Fruit fly (Drosophila melanogaster) whole organism, prepupa: ENCODE results near the gene Uxs.

Source experiments
- CG11294 ChIP-seq: fragments of 200-800 bp; sonication (Bioruptor generic); IDR thresholded peaks from 2 replicates; pipeline ENCODE4 v1.3.6; 2022; ENCODE audit warnings: missing biosample characterization, missing genetic modification characterization
- CG1621 ChIP-seq: fragments of 200-800 bp; sonication (Bioruptor generic); optimal IDR thresholded peaks from 3 replicates; lab custom pipeline; 2018; ENCODE audit warnings: missing biosample characterization, mild to moderate bottlenecking, missing genetic modification characterization
- CG16779 ChIP-seq: fragments of 200-800 bp; sonication (Bioruptor generic); optimal IDR thresholded peaks from 3 replicates; lab custom pipeline; 2017; ENCODE audit warnings: missing biosample characterization, mild to moderate bottlenecking, missing genetic modification characterization
- CG34406 ChIP-seq: fragments of 200-800 bp; sonication (Bioruptor generic); optimal IDR thresholded peaks from 3 replicates; lab custom pipeline; 2016; ENCODE audit warnings: missing biosample characterization, missing genetic modification characterization
- CG3919 ChIP-seq: fragments of 200-800 bp; sonication (Bioruptor generic); optimal IDR thresholded peaks from 3 replicates; lab custom pipeline; 2016; ENCODE audit warnings: missing biosample characterization, missing genetic modification characterization
- CG4318 ChIP-seq: fragments of 200-800 bp; sonication (Bioruptor generic); optimal IDR thresholded peaks from 3 replicates; lab custom pipeline; 2017; ENCODE audit warnings: missing biosample characterization, mild to moderate bottlenecking, missing genetic modification characterization
- CG6163 ChIP-seq: fragments of 200-800 bp; sonication (Bioruptor generic); IDR thresholded peaks from 3 replicates; pipeline ENCODE4 v1.3.6; 2022; ENCODE audit warnings: missing biosample characterization, missing genetic modification characterization
- CG6276 ChIP-seq: fragments of 200-800 bp; sonication (Bioruptor generic); optimal IDR thresholded peaks from 2 replicates; lab custom pipeline; 2017; ENCODE audit warnings: missing biosample characterization, mild to moderate bottlenecking, missing genetic modification characterization
- CG6854 ChIP-seq: fragments of 200-800 bp; sonication (Bioruptor generic); optimal IDR thresholded peaks from 2 replicates; lab custom pipeline; 2017; ENCODE audit warnings: missing biosample characterization, mild to moderate bottlenecking, missing genetic modification characterization
- CG7368 ChIP-seq: fragments of 200-800 bp; sonication (Bioruptor generic); optimal IDR thresholded peaks from 3 replicates; lab custom pipeline; 2016; ENCODE audit warnings: missing biosample characterization, missing genetic modification characterization
- CG8119 ChIP-seq: fragments of 200-800 bp; sonication (Bioruptor generic); IDR thresholded peaks from 3 replicates; pipeline ENCODE4 v1.3.6; 2022; ENCODE audit warnings: missing biosample characterization, missing genetic modification characterization
- CG8632 ChIP-seq: fragments of 200-800 bp; sonication (Bioruptor generic); optimal IDR thresholded peaks from 3 replicates; lab custom pipeline; 2016; ENCODE audit warnings: missing biosample characterization, missing genetic modification characterization
- CG9139 ChIP-seq: fragments of 200-800 bp; sonication (Bioruptor generic); optimal IDR thresholded peaks from 3 replicates; lab custom pipeline; 2017; ENCODE audit warnings: missing biosample characterization, mild to moderate bottlenecking, missing genetic modification characterization
- Eip75B ChIP-seq: fragments of 200-800 bp; sonication (Bioruptor generic); optimal IDR thresholded peaks from 3 replicates; lab custom pipeline; 2016; ENCODE audit warnings: missing biosample characterization, missing genetic modification characterization
- Eip93F ChIP-seq: fragments of 200-800 bp; sonication (Bioruptor generic); optimal IDR thresholded peaks from 2 replicates; lab custom pipeline; 2016; ENCODE audit warnings: missing biosample characterization, mild to moderate bottlenecking, missing genetic modification characterization
- Ets21C ChIP-seq: fragments of 200-800 bp; sonication (Bioruptor generic); optimal IDR thresholded peaks from 3 replicates; lab custom pipeline; 2016; ENCODE audit warnings: missing biosample characterization, missing genetic modification characterization
- Gug ChIP-seq: fragments of 200-800 bp; sonication (Bioruptor generic); IDR thresholded peaks from 2 replicates; pipeline ENCODE4 v1.3.6; 2022; ENCODE audit warnings: missing biosample characterization, missing genetic modification characterization
- Hr38 ChIP-seq: sonication (Bioruptor generic); optimal IDR thresholded peaks from 2 replicates; lab custom pipeline; 2016; ENCODE audit warnings: missing biosample characterization, missing genetic modification characterization
- Hr39 ChIP-seq: fragments of 200-800 bp; sonication (Bioruptor generic); optimal IDR thresholded peaks from 2 replicates; lab custom pipeline; 2016; ENCODE audit warnings: missing biosample characterization, missing genetic modification characterization
- Hr4 ChIP-seq: fragments of 200-800 bp; sonication (Bioruptor generic); optimal IDR thresholded peaks from 3 replicates; lab custom pipeline; 2016; ENCODE audit warnings: missing biosample characterization, missing genetic modification characterization
- Lpt ChIP-seq: fragments of 200-800 bp; sonication (Bioruptor generic); optimal IDR thresholded peaks from 3 replicates; lab custom pipeline; 2016; ENCODE audit warnings: missing biosample characterization, missing genetic modification characterization
- OdsH ChIP-seq: fragments of 200-800 bp; sonication (Bioruptor generic); optimal IDR thresholded peaks from 3 replicates; lab custom pipeline; 2016; ENCODE audit warnings: missing biosample characterization, missing genetic modification characterization
- Smox ChIP-seq: fragments of 200-800 bp; sonication (Bioruptor generic); optimal IDR thresholded peaks from 3 replicates; lab custom pipeline; 2016; ENCODE audit warnings: missing biosample characterization, missing genetic modification characterization
- achi ChIP-seq: fragments of 200-800 bp; sonication (Bioruptor generic); optimal IDR thresholded peaks from 3 replicates; lab custom pipeline; 2016; ENCODE audit warnings: missing biosample characterization, missing genetic modification characterization
- acj6 ChIP-seq: fragments of 200-800 bp; sonication (Bioruptor generic); optimal IDR thresholded peaks from 3 replicates; lab custom pipeline; 2016; ENCODE audit warnings: missing biosample characterization, missing genetic modification characterization
- cyc ChIP-seq: fragments of 200-800 bp; sonication (Bioruptor generic); optimal IDR thresholded peaks from 3 replicates; lab custom pipeline; 2016; ENCODE audit warnings: missing biosample characterization, missing genetic modification characterization
- dac ChIP-seq: fragments of 200-800 bp; sonication (Bioruptor generic); optimal IDR thresholded peaks from 2 replicates; lab custom pipeline; 2017; ENCODE audit warnings: missing biosample characterization, mild to moderate bottlenecking, missing genetic modification characterization
- dsx ChIP-seq: fragments of 200-800 bp; optimal IDR thresholded peaks from 3 replicates; lab custom pipeline; 2019; ENCODE audit warnings: missing biosample characterization, mild to moderate bottlenecking, missing genetic modification characterization, moderate library complexity; ENCODE audit not compliant: poor library complexity, severe bottlenecking
- fd59A ChIP-seq: fragments of 200-800 bp; sonication (Bioruptor generic); optimal IDR thresholded peaks from 2 replicates; lab custom pipeline; 2017; ENCODE audit warnings: missing biosample characterization, mild to moderate bottlenecking, missing genetic modification characterization, missing genetic modification reagents
- lz ChIP-seq: fragments of 200-800 bp; sonication (Bioruptor generic); optimal IDR thresholded peaks from 3 replicates; lab custom pipeline; 2016; ENCODE audit warnings: missing biosample characterization, missing genetic modification characterization
- pdm3 ChIP-seq: fragments of 200-800 bp; sonication (Bioruptor generic); optimal IDR thresholded peaks from 3 replicates; lab custom pipeline; 2016; ENCODE audit warnings: missing biosample characterization, missing genetic modification characterization
- salr ChIP-seq, 2 experiments: fragments of 200-800 bp; sonication (Bioruptor generic); optimal IDR thresholded peaks; 3 replicates each; lab custom pipeline; 2016 to 2018; ENCODE audit warnings: missing biosample characterization in 2 of 2, missing genetic modification characterization in 2 of 2, mild to moderate bottlenecking in 1 of 2
- vri ChIP-seq: fragments of 200-800 bp; sonication (Bioruptor generic); optimal IDR thresholded peaks from 3 replicates; lab custom pipeline; 2016; ENCODE audit warnings: missing biosample characterization, mild to moderate bottlenecking, missing genetic modification characterization

Gene Uxs

DNA sequence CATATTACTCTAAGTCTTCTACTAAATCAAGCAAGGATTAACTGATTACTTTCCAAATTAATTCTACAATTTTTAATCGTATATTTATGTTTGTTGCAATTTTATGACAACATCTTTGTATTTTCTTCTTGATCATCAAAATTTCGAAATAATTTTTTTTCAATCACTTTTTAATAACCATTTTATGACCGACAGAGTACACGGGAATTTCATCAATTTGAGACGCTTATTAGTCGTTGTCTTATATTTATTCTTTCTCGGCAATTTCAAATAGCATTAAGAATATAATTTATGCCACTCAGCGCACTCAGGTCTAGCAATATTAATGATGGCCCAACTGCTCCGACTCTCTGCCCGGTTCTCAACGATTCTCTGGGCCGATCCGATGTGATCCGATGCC lies 34.3 kb downstream of the Uxs start, which contains the start of gene CG8012:
TSS of gene CG8012 (plus strand) at position 301 of the 400 bp plus-strand sequence.
- TF ChIP-seq acj6: no peak
- no peak for TF ChIP-seq Hr4 (GFP tag; lab: Kevin White, UChicago)
- no peak for TF ChIP-seq Smox (GFP tag; lab: Kevin White, UChicago)
- TF ChIP-seq Lpt: no peak
- no peak for TF ChIP-seq salr (GFP tag; optimal IDR thresholded peaks at IDR 0.05; lab: Kevin White, UChicago)
- TF ChIP-seq dsx (GFP tag; lab: Kevin White, UChicago): no peak
- no peak for TF ChIP-seq CG6163
- TF ChIP-seq CG1621 (tag; lab: Kevin White, UChicago): no peak
- no peak for TF ChIP-seq Eip93F (GFP tag; lab: Kevin White, UChicago)
- TF ChIP-seq CG9139: no peak
- no peak for TF ChIP-seq CG8632 (GFP tag; lab: Kevin White, UChicago)
- no peak for TF ChIP-seq achi (GFP tag; lab: Kevin White, UChicago)
- TF ChIP-seq CG4318 (GFP tag; lab: Kevin White, UChicago): no peak
- no peak for TF ChIP-seq cyc (GFP tag; lab: Kevin White, UChicago)
- TF ChIP-seq CG34406 (GFP tag; lab: Kevin White, UChicago): no peak
- no peak for TF ChIP-seq Hr38
- no peak for TF ChIP-seq Ets21C (GFP tag; lab: Kevin White, UChicago)
- TF ChIP-seq CG11294: no peak

dm6 chr3L:8218883-8219282 lies 38.2 kb downstream of the Uxs start, which contains the start of gene CG13674:
TSS of gene CG13674 (minus strand) at chr3L:8218983.
- TF ChIP-seq acj6 (no peak), CG6276 (GFP tag; lab: Kevin White, UChicago) (no peak), CG3919 (GFP tag; lab: Kevin White, UChicago) (no peak), achi (GFP tag; lab: Kevin White, UChicago) (no peak), CG7368 (no peak), fd59A (no peak), Eip75B (no peak), cyc (GFP tag; lab: Kevin White, UChicago) (no peak), OdsH (GFP tag; lab: Kevin White, UChicago) (no peak), CG6854 (GFP tag; lab: Kevin White, UChicago) (no peak), pdm3 (GFP tag; lab: Kevin White, UChicago) (no peak), Hr4 (GFP tag; lab: Kevin White, UChicago) (no peak), vri (GFP tag; lab: Kevin White, UChicago) (no peak), Gug (GFP tag; lab: Robert Waterston, UW) (no peak), CG34406 (GFP tag; lab: Kevin White, UChicago) (no peak), CG16779 (tag; lab: Kevin White, UChicago) (no peak), dac (GFP tag; lab: Kevin White, UChicago) (no peak)

DNA sequence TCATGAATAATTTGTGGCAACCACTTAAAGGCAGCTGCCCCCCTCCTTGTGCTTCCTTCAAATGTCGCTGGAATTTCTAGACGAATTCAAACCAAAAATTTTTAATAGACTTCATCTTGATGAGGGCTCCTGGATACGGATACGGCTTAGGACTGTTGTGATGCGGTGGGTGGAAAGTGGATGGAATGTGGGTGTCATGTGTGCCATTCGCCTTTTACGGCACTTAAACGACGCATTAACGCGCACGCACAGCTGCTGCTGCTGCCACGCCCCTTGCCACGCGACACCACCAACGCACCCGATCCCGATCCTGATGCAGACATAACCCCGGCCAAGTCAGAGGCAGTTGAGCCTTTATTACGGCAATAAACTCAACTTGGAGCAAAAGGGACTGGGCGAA lies 39.0 kb downstream of the Uxs start:
- TF ChIP-seq vri (GFP tag; lab: Kevin White, UChicago): no peak
- no peak for TF ChIP-seq CG8119

- TF ChIP-seq OdsH (GFP tag; lab: Kevin White, UChicago) (no peak), salr (GFP tag; optimal IDR thresholded peaks at IDR 0.05; lab: Kevin White, UChicago) (no peak), dsx (GFP tag; lab: Kevin White, UChicago) (no peak), lz (no peak), CG6276 (GFP tag; lab: Kevin White, UChicago) (no peak)
These were observed 41.1 kb downstream of the Uxs start, which contains the start of gene CG13678 for dm6 chr3L:8221835-8222234. TSS of gene CG13678 (plus strand) at chr3L:8222141.

- no peak for TF ChIP-seq Hr39 (GFP tag; lab: Kevin White, UChicago)
- TF ChIP-seq, all 60 proteins: peak for 0
These were observed 48.2 kb downstream of the Uxs start, which contains the start of gene eIF4E3 for dm6 chr3L:8228924-8229323. TSS of gene eIF4E3 (plus strand) at chr3L:8229224.
